Fruit fly (Drosophila melanogaster) whole organism, larva: ENCODE measurements around the gene CG8915.
A peak's percentile ranks its signal among the peaks of the same experiment; 100 is the strongest.

ENCODE experiments used
- noc ChIP-seq: fragments of 200-800 bp; sonication (Bioruptor generic); optimal IDR thresholded peaks from 3 replicates; lab custom pipeline; 2019; ENCODE audit warnings: missing biosample characterization, mild to moderate bottlenecking, missing genetic modification characterization, moderate library complexity

Gene CG8915

DNA sequence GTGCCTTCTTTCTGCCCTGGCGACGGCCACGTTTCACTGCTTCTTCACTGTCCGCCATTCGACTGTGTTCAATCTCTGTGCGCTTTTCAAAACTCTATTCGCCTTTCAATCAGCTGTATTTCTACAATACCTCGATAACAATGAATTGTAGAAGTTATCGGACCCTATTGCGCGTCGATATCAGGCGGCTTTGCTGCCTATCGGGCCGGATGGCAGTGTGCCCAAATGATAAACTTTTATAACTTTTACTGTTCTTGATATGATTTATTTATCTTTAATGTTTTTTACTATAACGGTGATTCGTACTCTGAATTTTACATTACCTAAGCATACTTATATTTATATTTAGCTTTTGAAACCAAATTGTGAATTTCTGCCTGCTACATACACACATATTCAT, at the start of gene CG8915:
Gene CG8915 (minus strand): TSS at position 148 of the 400 bp plus-strand sequence.
- no peak for TF ChIP-seq noc (tag; lab: Kevin White, UChicago)

DNA sequence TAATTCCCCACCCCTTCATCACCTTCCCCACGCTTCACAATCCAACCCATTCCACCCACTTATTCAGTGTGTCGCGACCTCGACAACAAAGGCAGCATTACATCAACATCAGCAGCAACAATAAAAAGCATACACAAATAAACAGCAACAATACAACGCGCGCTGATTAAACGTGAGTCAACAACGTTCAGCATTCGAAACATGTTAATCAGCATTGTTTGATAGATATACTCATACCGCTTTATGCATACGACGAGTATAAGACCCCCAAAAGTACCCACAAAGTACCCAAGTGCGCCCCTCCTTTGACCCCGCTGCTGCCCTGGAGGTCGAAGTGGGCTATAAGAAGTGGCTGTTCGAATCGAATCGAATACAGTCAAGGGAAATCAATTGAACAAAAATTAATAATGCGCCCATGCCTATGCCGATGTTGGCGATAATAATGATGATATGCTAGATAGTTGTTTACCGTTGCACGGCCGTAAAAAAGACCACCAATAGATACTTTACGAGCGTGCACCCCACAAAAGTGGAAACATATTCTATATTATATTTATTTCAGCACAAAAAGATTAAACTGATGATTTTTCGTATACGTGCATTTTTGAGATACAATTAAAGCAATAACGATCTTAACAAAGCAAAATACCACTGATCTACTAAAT, 49.5 kb upstream of the CG8915 start:
- no peak for TF ChIP-seq noc (tag; lab: Kevin White, UChicago)

DNA sequence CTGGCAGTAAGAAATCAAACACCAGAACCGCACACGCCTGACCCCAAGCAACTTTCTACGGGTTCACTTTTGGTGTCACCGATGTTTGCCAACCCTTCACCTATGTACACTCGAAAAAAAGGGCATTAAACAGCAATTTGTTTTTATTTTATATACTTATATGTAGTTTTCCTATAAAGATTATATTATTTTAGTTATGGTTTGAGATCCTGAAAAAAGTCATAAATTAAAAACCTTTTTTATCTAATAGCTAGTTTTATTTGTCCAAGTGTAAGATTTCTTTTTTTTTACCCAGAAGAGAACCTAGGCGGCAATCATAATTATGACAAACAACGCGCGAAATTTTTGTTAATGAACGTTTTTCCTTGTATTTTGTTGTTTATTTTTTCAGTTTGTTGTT, 48.6 kb upstream of the CG8915 start:
- TF ChIP-seq noc (tag; lab: Kevin White, UChicago): peak; percentile 73

DNA sequence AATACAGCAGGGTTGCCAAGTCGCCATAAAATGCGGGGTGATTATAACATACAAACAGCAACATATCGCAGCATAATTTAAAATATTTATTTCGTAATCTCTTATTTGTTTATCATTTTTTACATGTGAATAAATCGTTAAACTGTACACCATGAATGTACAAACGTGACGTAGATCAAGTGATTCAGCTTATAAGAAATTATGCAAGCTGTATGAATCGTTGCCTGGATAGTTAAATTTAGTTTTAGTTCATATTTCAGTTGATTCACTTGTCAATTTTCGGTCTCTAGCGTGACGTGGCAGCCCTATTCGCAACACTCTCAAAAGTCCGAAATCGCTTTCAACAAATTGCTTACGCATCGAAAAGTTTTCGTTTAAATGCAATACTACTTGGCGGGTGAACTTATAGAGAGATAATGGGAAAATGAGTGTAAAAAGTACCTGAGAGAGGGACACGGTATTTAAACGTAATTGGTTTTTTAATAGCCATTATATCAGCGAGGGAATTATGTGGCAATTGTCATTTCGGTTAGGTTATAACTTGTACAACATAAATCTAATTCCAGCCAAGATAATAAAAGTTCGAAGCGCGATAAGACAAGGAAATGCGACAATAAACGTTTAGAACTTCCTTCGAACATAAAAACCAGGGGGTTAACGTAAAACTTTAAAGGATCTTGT, 47.4 kb upstream of the CG8915 start:
- peak; percentile 94 for TF ChIP-seq noc (tag; lab: Kevin White, UChicago)

DNA sequence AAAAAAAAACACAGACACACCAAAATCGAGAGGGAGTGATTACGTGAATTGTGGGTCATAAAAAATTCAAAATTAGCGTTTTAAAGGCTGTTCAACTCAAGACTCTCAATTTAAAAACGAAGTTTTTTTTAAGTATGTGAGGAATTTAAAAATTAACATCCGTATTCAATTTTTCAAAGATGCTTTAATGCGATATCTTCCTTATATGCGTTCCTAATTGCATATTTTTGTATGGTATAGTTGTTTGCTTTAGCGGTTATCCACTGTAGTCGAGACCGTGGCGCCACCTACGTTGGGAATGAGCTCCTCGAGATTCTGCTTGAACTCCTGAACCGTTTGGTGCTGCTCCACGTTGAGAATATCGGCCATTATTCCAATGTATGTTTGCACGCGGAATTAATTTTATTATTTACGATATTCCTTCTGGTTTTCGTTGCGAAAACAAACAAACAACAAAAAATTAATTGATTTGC, 46.2 kb upstream of the CG8915 start:
- no peak for TF ChIP-seq noc (tag; lab: Kevin White, UChicago)

DNA sequence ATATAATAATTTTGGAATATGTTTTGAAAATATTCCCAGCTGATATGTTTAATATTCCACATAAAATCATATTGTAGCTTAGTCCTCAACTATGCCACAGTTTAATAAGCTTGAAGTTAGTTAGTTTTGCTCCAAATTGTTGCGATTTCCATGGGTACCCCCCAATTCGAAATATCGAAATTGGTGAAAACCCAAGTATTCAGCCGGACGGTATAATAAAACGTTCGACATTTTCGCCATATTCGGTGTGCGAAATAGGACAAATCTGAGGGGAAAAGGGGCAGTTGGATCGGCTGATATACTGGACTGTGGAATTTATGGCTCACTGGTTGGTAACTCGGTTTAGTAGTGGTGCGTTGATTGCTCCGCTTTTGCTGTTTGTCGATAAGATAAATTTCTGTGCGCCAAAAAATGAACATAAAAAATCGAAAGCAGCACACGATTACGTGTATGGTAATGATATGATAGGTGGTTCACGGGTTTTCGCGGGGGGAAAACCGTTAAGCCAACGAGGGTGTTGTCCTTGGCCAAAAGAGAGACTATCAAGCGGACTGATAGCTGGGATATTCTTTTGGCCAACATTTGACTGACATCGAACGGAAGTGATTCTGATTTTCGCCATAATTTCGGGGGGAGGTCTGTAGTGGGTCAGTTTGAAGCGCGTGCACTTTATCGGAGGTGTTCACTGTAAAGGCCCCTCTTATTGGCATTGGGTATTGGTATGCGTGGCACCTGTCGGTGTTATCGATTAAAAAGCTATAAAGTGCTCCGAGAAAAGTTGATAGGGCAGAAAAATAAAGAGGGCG, 45.6 kb upstream of the CG8915 start:
- peak; percentile 18 for TF ChIP-seq noc (tag; lab: Kevin White, UChicago)

DNA sequence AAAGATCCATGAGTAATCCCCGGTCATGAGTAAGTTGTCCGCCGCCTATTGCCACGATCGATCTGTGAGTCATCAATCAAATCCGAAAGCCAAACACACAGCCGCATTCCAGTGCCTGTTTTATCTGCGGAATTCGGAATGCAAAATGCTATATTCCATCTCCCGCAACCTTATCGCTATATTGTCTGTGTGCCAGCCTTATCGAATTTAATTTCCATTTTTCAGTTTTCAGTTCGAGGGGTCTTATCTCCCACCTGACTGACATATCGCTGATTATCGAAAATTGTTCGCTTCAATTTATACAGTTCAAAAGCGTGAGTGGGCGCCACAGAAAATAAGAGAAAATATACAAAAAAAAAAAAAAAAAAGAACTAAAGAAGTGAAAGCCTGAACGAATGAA, 44.4 kb upstream of the CG8915 start:
- TF ChIP-seq noc (tag; lab: Kevin White, UChicago): no peak

DNA sequence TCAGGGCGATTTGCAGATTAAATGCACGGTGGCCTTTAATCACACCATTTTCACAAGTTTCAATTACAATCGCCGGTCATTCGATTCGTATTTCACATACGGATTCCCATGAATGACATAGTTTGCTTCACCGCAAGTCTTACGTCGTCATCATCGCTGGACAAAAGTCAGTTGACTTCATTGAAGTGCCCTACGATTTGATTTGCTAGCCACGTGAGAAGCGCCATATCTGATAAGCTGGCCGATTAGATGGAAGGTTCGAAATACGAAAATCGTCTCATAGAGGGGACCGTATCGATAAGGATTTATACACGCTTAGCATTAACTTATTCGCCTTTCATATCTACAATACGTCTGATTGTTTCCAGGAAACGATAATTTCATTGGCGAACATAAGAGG, 40.3 kb upstream of the CG8915 start:
- no peak for TF ChIP-seq noc (tag; lab: Kevin White, UChicago)

DNA sequence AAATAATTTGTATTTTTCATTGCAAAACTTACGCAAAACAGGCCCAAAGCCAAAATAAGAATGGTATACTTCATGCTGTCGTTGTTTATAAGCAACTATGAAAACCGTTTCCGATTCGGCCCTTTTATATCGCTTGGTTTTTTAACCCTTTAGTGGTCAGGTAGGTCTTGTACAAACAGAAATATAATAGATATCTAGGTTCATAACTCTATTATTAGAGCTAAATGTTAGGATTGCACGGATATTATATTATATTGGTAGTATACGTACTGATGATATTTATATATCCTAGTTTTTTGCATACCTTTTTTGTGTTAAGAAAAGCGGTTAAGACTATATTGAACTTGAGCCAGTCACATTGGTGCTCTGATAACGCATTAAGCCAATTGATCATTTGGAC, 39.6 kb upstream of the CG8915 start, which contains the start of gene CG8661:
Gene CG8661 (minus strand): TSS at position 101 of the 400 bp plus-strand sequence.
- no peak for TF ChIP-seq noc (tag; lab: Kevin White, UChicago)

DNA sequence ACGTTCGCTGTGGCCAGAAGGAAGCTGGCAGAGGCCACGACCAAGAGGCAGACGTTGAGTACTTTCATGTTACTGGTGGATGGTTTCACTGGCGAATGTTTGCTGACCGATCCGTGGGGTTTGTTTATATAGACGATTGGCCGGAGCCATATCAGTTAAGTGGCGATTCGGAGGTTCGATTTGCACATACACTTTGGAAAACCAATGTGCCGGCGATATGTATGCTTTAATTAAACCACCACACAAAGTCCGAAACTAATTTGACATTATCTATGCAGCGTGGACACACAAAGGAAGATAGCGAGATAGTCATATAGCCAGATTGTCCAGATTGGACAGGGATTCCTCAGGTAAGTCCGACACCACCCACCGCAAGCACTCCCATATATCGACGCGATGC, 37.8 kb upstream of the CG8915 start, which contains the start of gene CG8664:
Gene CG8664 (minus strand): TSS at position 101 of the 400 bp plus-strand sequence.
- TF ChIP-seq noc (tag; lab: Kevin White, UChicago): no peak

DNA sequence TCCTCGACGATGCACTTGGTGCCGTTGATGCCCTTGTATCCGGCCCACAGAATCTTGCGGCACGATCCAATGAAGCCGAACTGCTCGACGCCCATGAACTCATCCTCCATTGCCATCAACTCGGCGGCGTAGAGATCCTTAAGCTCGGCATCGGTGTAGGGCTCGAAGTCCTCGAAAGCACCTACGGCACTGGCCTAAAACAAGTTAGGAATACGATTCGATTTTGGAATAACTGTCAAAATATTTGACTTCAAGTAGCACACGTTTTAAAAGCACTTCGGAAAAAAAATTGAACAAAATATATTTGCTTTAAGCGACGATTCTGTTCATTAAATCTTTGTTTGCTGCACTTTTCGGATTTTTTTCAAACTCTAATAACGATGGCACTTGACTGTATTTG, 37.4 kb upstream of the CG8915 start, which contains the start of gene CG5445:
Gene CG5445 (plus strand): TSS at position 301 of the 400 bp plus-strand sequence.
- TF ChIP-seq noc (tag; lab: Kevin White, UChicago): no peak

DNA sequence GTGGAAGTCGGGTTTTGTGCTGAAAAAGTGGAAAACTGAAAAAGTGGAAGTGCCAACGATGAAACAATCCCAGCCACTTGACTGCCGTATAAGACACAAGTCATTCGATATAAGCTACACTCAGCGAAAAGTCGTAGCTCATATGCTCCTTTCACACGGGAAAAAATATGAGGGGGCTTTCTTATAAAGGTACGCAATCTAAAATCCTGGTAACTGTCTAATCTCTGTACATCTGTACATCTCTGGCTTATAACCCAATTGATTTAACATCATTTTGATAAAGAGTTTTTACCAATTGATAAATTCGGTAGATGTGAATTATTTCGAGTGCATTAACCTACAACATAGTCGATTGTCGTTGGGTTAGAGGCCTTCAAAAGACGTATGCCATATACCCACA, 30.0 kb upstream of the CG8915 start:
- no peak for TF ChIP-seq noc (tag; lab: Kevin White, UChicago)

DNA sequence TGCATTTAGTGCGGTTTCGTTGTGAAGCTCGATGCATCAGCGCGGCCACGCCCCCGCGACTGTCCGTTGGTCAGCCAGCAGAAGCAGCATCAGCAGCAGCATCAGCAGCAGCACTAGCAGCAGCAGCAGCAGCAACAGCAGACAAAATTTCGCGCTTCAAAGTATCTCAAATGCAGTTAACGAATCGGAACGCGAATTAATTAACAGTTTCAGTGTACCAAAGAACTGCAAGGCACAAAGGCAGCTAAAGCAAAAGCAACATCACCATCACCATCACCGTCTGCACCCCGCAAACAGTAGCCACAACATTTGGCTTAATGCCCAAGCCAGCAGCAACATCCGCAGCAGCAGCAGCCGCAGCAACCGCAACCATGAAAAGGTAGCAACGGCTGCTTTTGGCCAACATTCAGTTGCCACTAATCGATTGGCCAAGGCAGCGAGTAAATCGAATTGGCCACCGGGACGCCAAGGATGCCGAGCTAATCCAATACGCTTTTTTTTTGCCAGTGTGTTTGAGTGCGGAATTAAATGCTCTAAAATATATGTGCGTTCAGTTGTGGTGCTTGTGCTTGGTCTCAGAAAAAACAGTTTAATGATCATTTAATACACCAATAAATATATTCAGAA, 20.7 kb upstream of the CG8915 start:
- TF ChIP-seq noc (tag; lab: Kevin White, UChicago): no peak

DNA sequence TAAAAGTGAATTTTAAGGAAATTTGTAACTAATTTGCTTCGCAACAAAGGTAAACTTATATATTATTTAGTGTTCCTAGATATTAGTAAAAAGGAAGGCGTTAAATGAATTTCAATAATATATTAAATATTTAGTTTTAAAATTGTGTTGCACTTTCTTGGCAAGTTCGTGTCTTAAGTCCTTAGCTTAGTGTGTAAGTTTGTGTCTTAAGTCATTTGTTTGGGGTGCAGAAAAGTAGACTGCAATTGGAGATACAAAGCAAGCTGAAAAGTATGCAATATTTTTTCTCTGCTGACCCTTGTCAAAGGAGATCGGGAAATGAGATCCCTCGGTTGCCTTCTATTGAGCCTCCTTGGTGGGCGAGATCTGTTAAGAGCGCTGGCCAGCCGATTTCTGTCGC, 17.2 kb upstream of the CG8915 start:
- TF ChIP-seq noc (tag; lab: Kevin White, UChicago): no peak

DNA sequence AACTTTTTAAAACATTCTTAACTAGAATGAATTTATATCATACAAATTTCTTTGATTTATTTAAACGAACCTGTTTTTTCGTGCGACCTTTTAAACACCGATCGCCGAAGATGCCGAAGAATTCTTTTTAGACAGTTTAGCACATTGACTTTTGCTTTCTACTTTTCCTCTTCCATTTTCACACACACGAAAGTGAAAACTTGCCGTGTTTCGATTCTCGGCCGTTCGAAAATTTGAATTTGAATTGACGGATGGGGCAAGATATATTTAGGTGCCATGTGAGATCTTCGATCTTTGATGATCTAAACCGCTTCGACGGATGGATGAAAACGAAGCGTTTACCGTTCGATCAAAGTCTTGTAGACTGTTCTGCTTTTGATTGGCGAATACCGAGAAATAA, 10.9 kb upstream of the CG8915 start:
- no peak for TF ChIP-seq noc (tag; lab: Kevin White, UChicago)
